Fruit fly (Drosophila melanogaster) whole organism, prepupa: ENCODE results near the gene MFS10.

ENCODE experiments used
- Blimp-1 ChIP-seq: fragments of 200-800 bp; sonication (Bioruptor generic); optimal IDR thresholded peaks from 3 replicates; lab custom pipeline; 2017; ENCODE audit warnings: missing biosample characterization, missing genetic modification characterization, mild to moderate bottlenecking, moderate library complexity, missing genetic modification reagents
- CG10631 ChIP-seq: fragments of 200-800 bp; sonication (Bioruptor generic); optimal IDR thresholded peaks from 2 replicates; lab custom pipeline; 2016; ENCODE audit warnings: missing biosample characterization, missing genetic modification characterization
- CG10669 ChIP-seq: fragments of 200-800 bp; sonication (Bioruptor generic); optimal IDR thresholded peaks from 3 replicates; lab custom pipeline; 2018; ENCODE audit warnings: missing biosample characterization, mild to moderate bottlenecking, missing genetic modification characterization, moderate library complexity
- CG11294 ChIP-seq: fragments of 200-800 bp; sonication (Bioruptor generic); IDR thresholded peaks from 2 replicates; pipeline ENCODE4 v1.3.6; 2022; ENCODE audit warnings: missing biosample characterization, missing genetic modification characterization
- CG11762 ChIP-seq: fragments of 200-800 bp; sonication (Bioruptor generic); optimal IDR thresholded peaks from 3 replicates; lab custom pipeline; 2016; ENCODE audit warnings: missing biosample characterization, missing genetic modification characterization; ENCODE audit not compliant: insufficient read depth
- CG1621 ChIP-seq: fragments of 200-800 bp; sonication (Bioruptor generic); optimal IDR thresholded peaks from 3 replicates; lab custom pipeline; 2018; ENCODE audit warnings: missing biosample characterization, mild to moderate bottlenecking, missing genetic modification characterization
- CG16779 ChIP-seq: fragments of 200-800 bp; sonication (Bioruptor generic); optimal IDR thresholded peaks from 3 replicates; lab custom pipeline; 2017; ENCODE audit warnings: missing biosample characterization, mild to moderate bottlenecking, missing genetic modification characterization
- CG31627 ChIP-seq: fragments of 200-800 bp; sonication (Bioruptor generic); optimal IDR thresholded peaks from 3 replicates; lab custom pipeline; 2016; ENCODE audit warnings: missing biosample characterization, missing genetic modification characterization
- CG32006 ChIP-seq: fragments of 200-800 bp; sonication (Bioruptor generic); optimal IDR thresholded peaks from 3 replicates; lab custom pipeline; 2017; ENCODE audit warnings: missing biosample characterization, mild to moderate bottlenecking, missing genetic modification characterization
- CG34406 ChIP-seq: fragments of 200-800 bp; sonication (Bioruptor generic); optimal IDR thresholded peaks from 3 replicates; lab custom pipeline; 2016; ENCODE audit warnings: missing biosample characterization, missing genetic modification characterization
- CG4318 ChIP-seq: fragments of 200-800 bp; sonication (Bioruptor generic); optimal IDR thresholded peaks from 3 replicates; lab custom pipeline; 2017; ENCODE audit warnings: missing biosample characterization, mild to moderate bottlenecking, missing genetic modification characterization
- CG6163 ChIP-seq: fragments of 200-800 bp; sonication (Bioruptor generic); IDR thresholded peaks from 3 replicates; pipeline ENCODE4 v1.3.6; 2022; ENCODE audit warnings: missing biosample characterization, missing genetic modification characterization
- CG6276 ChIP-seq: fragments of 200-800 bp; sonication (Bioruptor generic); optimal IDR thresholded peaks from 2 replicates; lab custom pipeline; 2017; ENCODE audit warnings: missing biosample characterization, mild to moderate bottlenecking, missing genetic modification characterization
- CG6808 ChIP-seq: fragments of 200-800 bp; sonication (Bioruptor generic); optimal IDR thresholded peaks from 3 replicates; lab custom pipeline; 2017; ENCODE audit warnings: missing biosample characterization, missing genetic modification characterization, mild to moderate bottlenecking, moderate library complexity, missing genetic modification reagents
- CG6854 ChIP-seq: fragments of 200-800 bp; sonication (Bioruptor generic); optimal IDR thresholded peaks from 2 replicates; lab custom pipeline; 2017; ENCODE audit warnings: missing biosample characterization, mild to moderate bottlenecking, missing genetic modification characterization
- CG7368 ChIP-seq: fragments of 200-800 bp; sonication (Bioruptor generic); optimal IDR thresholded peaks from 3 replicates; lab custom pipeline; 2016; ENCODE audit warnings: missing biosample characterization, missing genetic modification characterization
- CG8119 ChIP-seq: fragments of 200-800 bp; sonication (Bioruptor generic); IDR thresholded peaks from 3 replicates; pipeline ENCODE4 v1.3.6; 2022; ENCODE audit warnings: missing biosample characterization, missing genetic modification characterization
- CG8319 ChIP-seq: fragments of 200-800 bp; sonication (Bioruptor generic); optimal IDR thresholded peaks from 3 replicates; lab custom pipeline; 2016; ENCODE audit warnings: missing biosample characterization, missing genetic modification characterization
- CG8632 ChIP-seq: fragments of 200-800 bp; sonication (Bioruptor generic); optimal IDR thresholded peaks from 3 replicates; lab custom pipeline; 2016; ENCODE audit warnings: missing biosample characterization, missing genetic modification characterization
- CG9139 ChIP-seq: fragments of 200-800 bp; sonication (Bioruptor generic); optimal IDR thresholded peaks from 3 replicates; lab custom pipeline; 2017; ENCODE audit warnings: missing biosample characterization, mild to moderate bottlenecking, missing genetic modification characterization
- Ets21C ChIP-seq: fragments of 200-800 bp; sonication (Bioruptor generic); optimal IDR thresholded peaks from 3 replicates; lab custom pipeline; 2016; ENCODE audit warnings: missing biosample characterization, missing genetic modification characterization
- Gug ChIP-seq: fragments of 200-800 bp; sonication (Bioruptor generic); IDR thresholded peaks from 2 replicates; pipeline ENCODE4 v1.3.6; 2022; ENCODE audit warnings: missing biosample characterization, missing genetic modification characterization
- Hr38 ChIP-seq: sonication (Bioruptor generic); optimal IDR thresholded peaks from 2 replicates; lab custom pipeline; 2016; ENCODE audit warnings: missing biosample characterization, missing genetic modification characterization
- Hr39 ChIP-seq: fragments of 200-800 bp; sonication (Bioruptor generic); optimal IDR thresholded peaks from 2 replicates; lab custom pipeline; 2016; ENCODE audit warnings: missing biosample characterization, missing genetic modification characterization
- Lpt ChIP-seq: fragments of 200-800 bp; sonication (Bioruptor generic); optimal IDR thresholded peaks from 3 replicates; lab custom pipeline; 2016; ENCODE audit warnings: missing biosample characterization, missing genetic modification characterization
- Met ChIP-seq: fragments of 200-800 bp; sonication (Bioruptor generic); optimal IDR thresholded peaks from 3 replicates; lab custom pipeline; 2016; ENCODE audit warnings: missing biosample characterization, missing genetic modification characterization
- Smox ChIP-seq: fragments of 200-800 bp; sonication (Bioruptor generic); optimal IDR thresholded peaks from 3 replicates; lab custom pipeline; 2016; ENCODE audit warnings: missing biosample characterization, missing genetic modification characterization
- Sox102F ChIP-seq: fragments of 200-800 bp; sonication (Bioruptor generic); optimal IDR thresholded peaks from 2 replicates; lab custom pipeline; 2016; ENCODE audit warnings: missing biosample characterization, mild to moderate bottlenecking, missing genetic modification characterization
- Sox14 ChIP-seq: fragments of 200-800 bp; sonication (Bioruptor generic); optimal IDR thresholded peaks from 3 replicates; lab custom pipeline; 2016; ENCODE audit warnings: missing biosample characterization, missing genetic modification characterization
- Sox15 ChIP-seq: fragments of 200-800 bp; sonication (Bioruptor generic); optimal IDR thresholded peaks from 3 replicates; lab custom pipeline; 2016; ENCODE audit warnings: missing biosample characterization, missing genetic modification characterization
- achi ChIP-seq: fragments of 200-800 bp; sonication (Bioruptor generic); optimal IDR thresholded peaks from 3 replicates; lab custom pipeline; 2016; ENCODE audit warnings: missing biosample characterization, missing genetic modification characterization
- cyc ChIP-seq: fragments of 200-800 bp; sonication (Bioruptor generic); optimal IDR thresholded peaks from 3 replicates; lab custom pipeline; 2016; ENCODE audit warnings: missing biosample characterization, missing genetic modification characterization
- dac ChIP-seq: fragments of 200-800 bp; sonication (Bioruptor generic); optimal IDR thresholded peaks from 2 replicates; lab custom pipeline; 2017; ENCODE audit warnings: missing biosample characterization, mild to moderate bottlenecking, missing genetic modification characterization
- dsx ChIP-seq: fragments of 200-800 bp; optimal IDR thresholded peaks from 3 replicates; lab custom pipeline; 2019; ENCODE audit warnings: missing biosample characterization, mild to moderate bottlenecking, missing genetic modification characterization, moderate library complexity; ENCODE audit not compliant: poor library complexity, severe bottlenecking
- eg ChIP-seq: fragments of 200-800 bp; sonication (Bioruptor generic); IDR thresholded peaks from 3 replicates; pipeline ENCODE4 v1.3.6; 2022; ENCODE audit warnings: missing biosample characterization, missing genetic modification characterization
- esn ChIP-seq: fragments of 200-800 bp; sonication (Bioruptor generic); optimal IDR thresholded peaks from 2 replicates; lab custom pipeline; 2016; ENCODE audit warnings: missing biosample characterization, mild to moderate bottlenecking, missing genetic modification characterization, moderate library complexity
- fd59A ChIP-seq: fragments of 200-800 bp; sonication (Bioruptor generic); optimal IDR thresholded peaks from 2 replicates; lab custom pipeline; 2017; ENCODE audit warnings: missing biosample characterization, mild to moderate bottlenecking, missing genetic modification characterization, missing genetic modification reagents
- fd85E ChIP-seq: fragments of 200-800 bp; sonication (Bioruptor generic); optimal IDR thresholded peaks from 3 replicates; lab custom pipeline; 2016; ENCODE audit warnings: missing biosample characterization, missing genetic modification characterization
- fkh ChIP-seq: fragments of 200-800 bp; sonication (Bioruptor generic); optimal IDR thresholded peaks from 3 replicates; lab custom pipeline; 2017; ENCODE audit warnings: missing biosample characterization, mild to moderate bottlenecking, missing genetic modification characterization, moderate library complexity
- lz ChIP-seq: fragments of 200-800 bp; sonication (Bioruptor generic); optimal IDR thresholded peaks from 3 replicates; lab custom pipeline; 2016; ENCODE audit warnings: missing biosample characterization, missing genetic modification characterization
- net ChIP-seq: fragments of 200-800 bp; sonication (Bioruptor generic); optimal IDR thresholded peaks from 3 replicates; lab custom pipeline; 2016; ENCODE audit warnings: missing biosample characterization, missing genetic modification characterization
- pdm3 ChIP-seq: fragments of 200-800 bp; sonication (Bioruptor generic); optimal IDR thresholded peaks from 3 replicates; lab custom pipeline; 2016; ENCODE audit warnings: missing biosample characterization, missing genetic modification characterization
- spab ChIP-seq: fragments of 200-800 bp; sonication (Bioruptor generic); optimal IDR thresholded peaks from 2 replicates; lab custom pipeline; 2017; ENCODE audit warnings: missing biosample characterization, mild to moderate bottlenecking, missing genetic modification characterization, missing genetic modification reagents
- ss ChIP-seq, 2 experiments: fragments of 200-800 bp; sonication (Bioruptor generic); optimal IDR thresholded peaks; 2 replicates in 1 of 2; 3 replicates in 1 of 2; lab custom pipeline; 2017 to 2018; ENCODE audit warnings: mild to moderate bottlenecking in 2 of 2, missing biosample characterization in 2 of 2, missing genetic modification characterization in 2 of 2, moderate library complexity in 1 of 2
- svp ChIP-seq: fragments of 200-800 bp; sonication (Bioruptor generic); peaks from one replicate; lab custom pipeline; 2016; ENCODE audit warnings: missing biosample characterization, missing genetic modification characterization
- topi ChIP-seq: fragments of 200-800 bp; sonication (Bioruptor generic); optimal IDR thresholded peaks from 3 replicates; lab custom pipeline; 2016; ENCODE audit warnings: missing biosample characterization, missing genetic modification characterization
- vri ChIP-seq: fragments of 200-800 bp; sonication (Bioruptor generic); optimal IDR thresholded peaks from 3 replicates; lab custom pipeline; 2016; ENCODE audit warnings: missing biosample characterization, mild to moderate bottlenecking, missing genetic modification characterization

MFS10 gene

DNA sequence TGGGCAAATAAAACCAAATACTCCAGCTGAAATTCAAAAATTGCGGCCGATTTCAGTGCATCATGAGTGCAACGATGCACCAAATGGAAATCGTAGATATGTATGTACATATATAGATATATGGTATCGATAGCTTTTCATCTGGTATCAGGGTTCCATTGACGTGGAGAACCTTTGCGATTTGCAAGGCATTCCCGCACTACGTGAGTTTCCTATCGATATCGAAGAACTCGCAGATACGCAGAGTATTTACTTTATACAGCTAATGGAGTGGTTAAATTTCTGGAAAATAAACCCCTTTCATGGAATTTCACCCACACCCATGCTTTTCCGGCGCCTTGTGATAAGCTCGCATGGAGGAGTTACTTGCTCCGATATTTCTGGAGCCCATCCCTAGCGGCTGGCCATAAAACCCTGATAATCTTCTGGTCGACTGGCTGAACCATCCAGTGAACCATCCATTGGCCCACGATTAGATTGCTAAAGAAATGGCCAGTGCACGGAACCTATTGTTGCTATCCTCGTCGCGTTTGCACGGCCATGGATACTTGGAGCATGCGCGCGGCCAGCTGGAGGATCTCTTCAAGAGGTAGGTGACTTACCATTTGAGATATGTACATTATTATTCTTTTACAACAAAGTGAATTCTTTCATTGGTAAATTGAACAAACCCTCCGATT, 34.6 kb upstream of the MFS10 start, which contains the start of gene CG2200 (continued):
- TF ChIP-seq CG6276 (no peak), eg (GFP tag; lab: Robert Waterston, UW) (peak; percentile 74), Sox14 (GFP tag; lab: Kevin White, UChicago) (peak; percentile 76), CG1621 (tag; lab: Kevin White, UChicago) (peak; percentile 38), CG8119 (GFP tag; lab: Robert Waterston, UW) (peak; percentile 57; the same call in 2 of the 3 replicates), net (peak; percentile 66), CG8319 (GFP tag; lab: Kevin White, UChicago) (peak; percentile 59), CG7368 (GFP tag; lab: Kevin White, UChicago) (peak; percentile 71), Lpt (GFP tag; lab: Kevin White, UChicago) (peak; percentile 13)

DNA sequence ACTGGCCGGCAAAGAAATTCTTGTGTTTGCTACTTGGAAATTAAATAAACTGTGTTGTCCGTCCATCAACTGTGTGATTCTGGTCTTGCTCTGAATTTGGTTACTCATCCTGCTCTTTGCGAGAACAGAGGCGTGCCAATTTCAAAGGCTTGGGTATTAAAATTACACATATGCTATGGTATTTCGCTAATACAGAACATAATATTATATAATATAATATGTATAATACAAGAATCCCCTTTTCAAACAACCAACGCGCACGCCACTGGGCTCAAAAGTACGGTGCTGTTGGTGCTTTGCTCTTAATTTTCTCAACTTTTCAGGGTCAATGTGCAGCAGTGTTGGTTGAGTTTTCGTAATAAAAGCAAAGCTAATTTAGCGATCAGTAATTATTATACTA, 28.9 kb upstream of the MFS10 start:
- TF ChIP-seq esn (GFP tag; lab: Kevin White, UChicago) (peak; percentile 72), CG10631 (GFP tag; lab: Kevin White, UChicago) (peak; percentile 66), ss (GFP tag; optimal IDR thresholded peaks at IDR 0.05; lab: Kevin White, UChicago) (no peak), CG8632 (peak; percentile 64), CG8119 (GFP tag; lab: Robert Waterston, UW) (peak; percentile 55), CG6854 (GFP tag; lab: Kevin White, UChicago) (peak; percentile 63), CG11762 (no peak), fkh (peak; percentile 33), spab (GFP tag; lab: Kevin White, UChicago) (peak; percentile 11), CG32006 (GFP tag; lab: Kevin White, UChicago) (peak; percentile 64), CG34406 (GFP tag; lab: Kevin White, UChicago) (peak; percentile 72), Hr38 (GFP tag; lab: Kevin White, UChicago) (no peak), CG16779 (no peak), Blimp-1 (GFP tag; lab: Kevin White, UChicago) (peak; percentile 48), Sox102F (GFP tag; lab: Kevin White, UChicago) (peak; percentile 59), CG9139 (GFP tag; lab: Kevin White, UChicago) (no peak), Lpt (GFP tag; lab: Kevin White, UChicago) (peak; percentile 1), CG31627 (GFP tag; lab: Kevin White, UChicago) (peak; percentile 41), Hr39 (peak; percentile 46), CG7368 (GFP tag; lab: Kevin White, UChicago) (peak; percentile 34), dsx (GFP tag; lab: Kevin White, UChicago) (peak; percentile 36), CG8319 (GFP tag; lab: Kevin White, UChicago) (peak; percentile 26), Sox14 (GFP tag; lab: Kevin White, UChicago) (peak; percentile 24), CG6163 (GFP tag; lab: Robert Waterston, UW) (peak; percentile 84), Smox (peak; percentile 42), fd85E (GFP tag; lab: Kevin White, UChicago) (no peak), eg (GFP tag; lab: Robert Waterston, UW) (peak; percentile 81), CG6276 (peak; percentile 6), Met (peak; percentile 43), Sox15 (GFP tag; lab: Kevin White, UChicago) (peak; percentile 45), Gug (peak; percentile 35; the same call in 1 of the 2 replicates), CG6808 (GFP tag; lab: Kevin White, UChicago) (no peak), cyc (GFP tag; lab: Kevin White, UChicago) (peak; percentile 43), dac (GFP tag; lab: Kevin White, UChicago) (no peak), pdm3 (GFP tag; lab: Kevin White, UChicago) (peak; percentile 40), Ets21C (GFP tag; lab: Kevin White, UChicago) (peak; percentile 27), fd59A (GFP tag; lab: Kevin White, UChicago) (no peak), topi (GFP tag; lab: Kevin White, UChicago) (peak; percentile 73), CG11294 (GFP tag; lab: Robert Waterston, UW) (peak; percentile 56; the same call in 1 of the 2 replicates), achi (peak; percentile 69), CG4318 (GFP tag; lab: Kevin White, UChicago) (no peak), svp (peak; percentile 84), lz (GFP tag; lab: Kevin White, UChicago) (peak; percentile 68), CG10669 (GFP tag; lab: Kevin White, UChicago) (peak; percentile 36), vri (GFP tag; lab: Kevin White, UChicago) (peak; percentile 55)
